Fruit fly (Drosophila melanogaster): ENCODE measurements around the gene DppIII.

Gene DppIII

DNA sequence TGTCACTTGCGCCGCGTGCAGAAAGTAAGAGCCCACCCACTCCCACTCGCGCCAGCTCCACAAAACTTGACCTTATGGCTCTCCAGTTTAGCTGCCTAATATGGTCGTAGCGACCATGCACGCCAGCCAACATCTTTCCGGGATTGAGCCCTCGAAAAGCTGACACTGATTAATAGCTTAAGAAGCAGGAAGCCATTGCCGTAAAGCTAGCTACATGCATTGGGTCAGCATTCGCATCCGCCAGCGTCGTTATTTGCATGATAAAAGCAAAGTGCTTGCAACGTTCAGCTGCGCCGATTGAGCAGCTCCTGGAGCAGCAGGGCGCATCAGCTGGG lies 37.3 kb upstream of the DppIII start:
- TF ChIP-seq Vsx2 (GFP tag; optimal IDR thresholded peaks at IDR 0.05; ENCODE audit: partially characterized antibody): no peak

DNA sequence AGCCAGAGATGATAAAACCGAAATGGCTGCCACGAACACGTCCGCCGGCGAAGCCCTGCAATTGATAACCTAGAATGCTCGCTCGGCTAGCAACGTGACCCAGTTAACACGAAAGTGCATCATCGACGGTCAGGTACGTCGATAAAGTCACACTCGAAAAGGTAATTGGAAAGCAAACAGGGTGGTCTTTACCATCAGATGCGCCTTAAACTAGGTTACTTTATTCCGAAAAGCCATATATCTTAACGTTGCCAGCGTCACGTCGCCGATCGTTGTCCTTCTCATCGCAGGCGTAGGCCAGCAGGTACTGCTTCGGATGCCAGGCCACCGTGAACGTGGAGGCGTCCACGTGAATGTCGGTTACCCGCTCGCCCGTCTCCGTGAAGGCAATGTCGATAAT lies 36.9 kb upstream of the DppIII start:
- TF ChIP-seq lola (GFP tag; optimal IDR thresholded peaks at IDR 0.05): no peak

DNA sequence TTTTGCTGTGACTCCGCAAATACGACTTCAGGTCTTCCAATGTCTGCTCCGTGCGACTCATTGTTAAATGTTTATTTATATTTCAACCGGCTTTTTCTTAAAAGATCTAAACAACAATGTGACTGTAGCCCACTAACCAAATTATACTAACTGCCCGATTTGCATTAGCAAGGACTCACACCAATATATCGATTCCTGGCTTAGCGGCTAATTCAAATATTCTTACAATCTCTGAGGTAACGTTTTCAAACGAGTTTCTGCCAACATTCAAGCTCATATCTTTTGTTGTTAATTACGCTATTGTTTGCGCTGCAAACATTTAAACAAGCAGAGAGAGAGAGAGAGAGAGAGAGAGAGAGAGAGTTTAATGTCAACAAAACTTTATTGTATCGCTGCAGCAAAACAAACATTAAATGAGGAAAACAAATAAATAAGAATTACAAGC lies 35.7 kb upstream of the DppIII start, which contains the start of gene tex:
Gene tex (minus strand): TSS at position 131 of the 445 bp plus-strand sequence.
- TF ChIP-seq fru (GFP tag; optimal IDR thresholded peaks at IDR 0.05) (no peak), OdsH (GFP tag; optimal IDR thresholded peaks at IDR 0.05) (no peak), jim (GFP tag; optimal IDR thresholded peaks at IDR 0.05) (no peak), HLH106 (tag; optimal IDR thresholded peaks at IDR 0.05) (no peak), usp (GFP tag; optimal IDR thresholded peaks at IDR 0.05) (no peak), brk (GFP tag; optimal IDR thresholded peaks at IDR 0.05) (no peak), Vsx2 (GFP tag; optimal IDR thresholded peaks at IDR 0.05; ENCODE audit: partially characterized antibody) (no peak), CrebA (GFP tag; optimal IDR thresholded peaks at IDR 0.05; ENCODE audit: borderline replicate concordance) (no peak), dmrt93B (GFP tag; optimal IDR thresholded peaks at IDR 0.05) (no peak), N (GFP tag; optimal IDR thresholded peaks at IDR 0.05) (no peak), Hnf4 (GFP tag; optimal IDR thresholded peaks at IDR 0.05) (no peak), CG32264 (GFP tag; optimal IDR thresholded peaks at IDR 0.05) (no peak), GATAd (GFP tag; optimal IDR thresholded peaks at IDR 0.05) (no peak), Hr83 (GFP tag; optimal IDR thresholded peaks at IDR 0.05; ENCODE audit: poor library complexity, severe bottlenecking) (no peak), h (GFP tag; optimal IDR thresholded peaks at IDR 0.05) (no peak), woc (GFP tag; optimal IDR thresholded peaks at IDR 0.05) (no peak), foxo (GFP tag; optimal IDR thresholded peaks at IDR 0.05) (no peak), tai (GFP tag; optimal IDR thresholded peaks at IDR 0.05) (no peak), Myc (optimal IDR thresholded peaks at IDR 0.05) (no peak), Sp1 (GFP tag; optimal IDR thresholded peaks at IDR 0.05) (no peak)

DNA sequence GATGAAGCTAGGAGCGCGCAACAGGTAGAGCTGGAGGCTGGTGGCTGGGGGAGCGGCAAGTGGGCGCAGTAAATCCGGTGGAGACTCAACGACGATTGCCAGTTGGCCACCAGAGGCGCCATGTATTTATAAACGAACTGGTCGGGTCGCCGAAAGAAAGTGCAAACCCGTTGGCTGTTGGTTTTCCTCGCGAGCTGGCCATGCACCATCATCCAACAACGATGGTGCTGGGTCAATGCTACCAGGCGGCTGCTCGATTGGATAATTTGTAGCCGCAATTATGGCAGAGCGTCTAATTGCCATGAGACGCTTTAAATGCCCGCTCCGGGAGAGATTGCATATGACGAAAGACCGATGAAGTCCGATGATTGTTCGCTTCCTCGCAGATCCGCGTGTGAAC lies 33.5 kb upstream of the DppIII start, which contains the start of gene CG11693:
Gene CG11693 (minus strand): TSS at position 101 of the 400 bp plus-strand sequence.
- TF ChIP-seq dl (GFP tag; optimal IDR thresholded peaks at IDR 0.05; ENCODE audit: insufficient read depth in 1 of 2, partially characterized antibody in 2 of 2) (no peak), jim (GFP tag; optimal IDR thresholded peaks at IDR 0.05) (no peak), Abd-B (GFP tag; optimal IDR thresholded peaks at IDR 0.05) (no peak), dsf (GFP tag; optimal IDR thresholded peaks at IDR 0.05; ENCODE audit: borderline replicate concordance) (no peak), ey (GFP tag; optimal IDR thresholded peaks at IDR 0.05) (no peak), Jra (GFP tag; optimal IDR thresholded peaks at IDR 0.05) (no peak), Rel (GFP tag; optimal IDR thresholded peaks at IDR 0.05) (no peak), Rel (tag; optimal IDR thresholded peaks at IDR 0.05) (no peak), sv (GFP tag; optimal IDR thresholded peaks at IDR 0.05) (no peak), pan (optimal IDR thresholded peaks at IDR 0.05) (no peak), Dfd (GFP tag; optimal IDR thresholded peaks at IDR 0.05) (no peak), h (GFP tag; optimal IDR thresholded peaks at IDR 0.05) (no peak), brk (GFP tag; optimal IDR thresholded peaks at IDR 0.05) (no peak), Mio (GFP tag; optimal IDR thresholded peaks at IDR 0.05) (no peak), rgr (GFP tag; optimal IDR thresholded peaks at IDR 0.05) (no peak)

DNA sequence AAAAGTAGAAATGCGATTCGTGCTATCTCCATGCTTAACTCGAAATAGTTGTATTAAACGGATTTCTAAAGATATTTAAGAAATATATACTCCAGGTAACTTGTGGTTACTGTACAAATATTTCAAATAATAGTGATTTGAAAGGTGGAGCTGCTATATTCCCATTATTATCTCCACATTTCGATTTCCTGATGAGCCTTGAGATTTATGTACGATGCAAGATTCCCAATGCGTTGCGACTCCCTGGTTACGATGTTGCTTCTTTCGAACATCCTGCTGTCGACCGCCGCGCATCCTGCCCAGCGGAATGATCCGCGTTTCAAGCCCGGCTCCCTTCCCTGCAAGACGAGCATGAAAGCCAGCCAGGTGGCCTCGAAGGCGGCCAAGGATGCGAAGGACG lies 32.2 kb upstream of the DppIII start, which contains the start of the genes CG11694 and CG11698:
Gene CG11694 (minus strand): TSS at position 101 of the 400 bp plus-strand sequence.
Gene CG11698 (plus strand): TSS at position 152 of the 400 bp plus-strand sequence.
- TF ChIP-seq dl (GFP tag; optimal IDR thresholded peaks at IDR 0.05; ENCODE audit: insufficient read depth in 1 of 2, partially characterized antibody in 2 of 2): no peak
- TF ChIP-seq h (GFP tag; optimal IDR thresholded peaks at IDR 0.05): no peak
- TF ChIP-seq br (GFP tag; optimal IDR thresholded peaks at IDR 0.05): no peak
- TF ChIP-seq Hr78 (GFP tag; optimal IDR thresholded peaks at IDR 0.05): no peak
- TF ChIP-seq Rel (GFP tag; optimal IDR thresholded peaks at IDR 0.05): no peak
- TF ChIP-seq Rel (tag; optimal IDR thresholded peaks at IDR 0.05): no peak
- no peak for TF ChIP-seq woc (GFP tag; optimal IDR thresholded peaks at IDR 0.05)
- TF ChIP-seq lola (GFP tag; optimal IDR thresholded peaks at IDR 0.05): no peak
- TF ChIP-seq psq (GFP tag; optimal IDR thresholded peaks at IDR 0.05): no peak

Data from whole organism, wandering third instar larva.